Fruit fly (Drosophila melanogaster): ENCODE results near the gene CG17298.

The CG17298 gene

DNA sequence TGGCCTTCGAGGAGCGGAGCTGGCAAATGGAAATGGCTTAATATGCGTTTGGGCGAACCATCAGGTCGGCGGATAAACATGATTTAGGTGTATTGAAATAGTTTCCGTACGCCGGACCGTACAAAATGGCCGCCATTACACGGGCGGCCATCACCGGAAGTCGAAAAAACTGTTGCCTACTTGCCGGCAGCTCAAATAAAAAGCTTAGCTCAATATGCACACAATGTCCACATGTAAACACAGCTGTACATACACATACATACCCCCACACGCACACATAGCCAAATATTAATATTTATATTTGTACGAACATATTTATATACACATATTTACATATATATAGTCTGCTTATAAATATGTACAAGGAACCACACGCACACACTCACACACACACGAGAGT, 19.8 kb upstream of the CG17298 start (continued):
- TF ChIP-seq chif (GFP tag; optimal IDR thresholded peaks at IDR 0.05) (no peak), YL-1 (GFP tag; optimal IDR thresholded peaks at IDR 0.05) (no peak), sens (GFP tag) (peak; percentile 78), grau (tag; optimal IDR thresholded peaks at IDR 0.05) (peak; percentile 11), H2.0 (GFP tag; IDR thresholded peaks at IDR 0.05) (peak; percentile 33; the same call in 1 of the 2 replicates), seq (GFP tag; IDR thresholded peaks at IDR 0.05) (peak; percentile 59), CG1233 (GFP tag; optimal IDR thresholded peaks at IDR 0.05) (peak; percentile 42), Mes4 (GFP tag; optimal IDR thresholded peaks at IDR 0.05) (no peak), CG13424 (tag; optimal IDR thresholded peaks at IDR 0.05) (no peak), CG2875 (GFP tag; optimal IDR thresholded peaks at IDR 0.05) (peak; percentile 50), twi (tag; optimal IDR thresholded peaks at IDR 0.05) (no peak), p53 (GFP tag; optimal IDR thresholded peaks at IDR 0.05) (no peak), HLH54F (GFP tag; optimal IDR thresholded peaks at IDR 0.05) (no peak), fd3F (GFP tag; optimal IDR thresholded peaks at IDR 0.05) (peak; percentile 22), CG6813 (GFP tag; optimal IDR thresholded peaks at IDR 0.05) (peak; percentile 35), trh (GFP tag; optimal IDR thresholded peaks at IDR 0.05) (peak; percentile 2), NfI (GFP tag; optimal IDR thresholded peaks at IDR 0.05) (peak; percentile 61), CG15601 (tag; optimal IDR thresholded peaks at IDR 0.05) (peak; percentile 12), Elba2 (GFP tag; optimal IDR thresholded peaks at IDR 0.05) (no peak), CG8359 (GFP tag; optimal IDR thresholded peaks at IDR 0.05; ENCODE audit: borderline replicate concordance) (no peak), psq (GFP tag; optimal IDR thresholded peaks at IDR 0.05) (no peak), CG3163 (GFP tag; optimal IDR thresholded peaks at IDR 0.05) (no peak), Spps (tag; optimal IDR thresholded peaks at IDR 0.05) (no peak), row (GFP tag; IDR thresholded peaks at IDR 0.05) (no peak), CG9817 (tag; optimal IDR thresholded peaks at IDR 0.05) (no peak), Atf6 (GFP tag; IDR thresholded peaks at IDR 0.05) (peak; percentile 56; the same call in 1 of the 2 replicates), org-1 (GFP tag; optimal IDR thresholded peaks at IDR 0.05) (no peak), wdn (GFP tag; IDR thresholded peaks at IDR 0.05) (0 out of 2 replicates have a peak, but pooled peaks have one; percentile 15), CG9437 (GFP tag; optimal IDR thresholded peaks at IDR 0.05) (no peak), tio (GFP tag; optimal IDR thresholded peaks at IDR 0.05) (no peak), CTCF (GFP tag; optimal IDR thresholded peaks at IDR 0.05) (no peak), CG3726 (GFP tag; IDR thresholded peaks at IDR 0.05) (0 out of 3 replicates have a peak, but pooled peaks have one; percentile 34), CG14441 (GFP tag; IDR thresholded peaks at IDR 0.05) (peak; percentile 54; the same call in 1 of the 2 replicates), eyg (GFP tag; optimal IDR thresholded peaks at IDR 0.05) (no peak), Oaz (GFP tag; IDR thresholded peaks at IDR 0.05) (0 out of 2 replicates have a peak, but pooled peaks have one; percentile 17), CG17328 (GFP tag; IDR thresholded peaks at IDR 0.05) (0 out of 2 replicates have a peak, but pooled peaks have one; percentile 44), Bgb (GFP tag; IDR thresholded peaks at IDR 0.05; ENCODE audit: partially characterized antibody) (no peak), CG6272 (GFP tag; IDR thresholded peaks at IDR 0.05) (no peak), Lim3 (GFP tag; IDR thresholded peaks at IDR 0.05) (no peak), CG32532 (GFP tag; IDR thresholded peaks at IDR 0.05) (peak; percentile 39; the same call in 1 of the 2 replicates), gfzf (GFP tag; optimal IDR thresholded peaks at IDR 0.05) (no peak), tap (tag; optimal IDR thresholded peaks at IDR 0.05) (no peak), Optix (GFP tag; IDR thresholded peaks at IDR 0.05) (peak; percentile 61; the same call in 2 of the 3 replicates), C15 (GFP tag; IDR thresholded peaks at IDR 0.05) (no peak), CG4282 (GFP tag; optimal IDR thresholded peaks at IDR 0.05) (no peak), tup (GFP tag; optimal IDR thresholded peaks at IDR 0.05) (no peak), CG7839 (tag; optimal IDR thresholded peaks at IDR 0.05) (peak; percentile 28), hth (optimal IDR thresholded peaks at IDR 0.05) (no peak), CG6683 (GFP tag; optimal IDR thresholded peaks at IDR 0.05) (no peak), Nf-YA (GFP tag; IDR thresholded peaks at IDR 0.05) (0 out of 2 replicates have a peak, but pooled peaks have one; percentile 38), CG5245 (GFP tag; optimal IDR thresholded peaks at IDR 0.05) (no peak), Dip3 (GFP tag; optimal IDR thresholded peaks at IDR 0.05) (no peak)

All from whole organism, embryonic.